Fruit fly (Drosophila melanogaster) whole organism, embryonic: Measurements from ENCODE around the gene CG7367.

Experiments used
- Atf6 ChIP-seq: fragments of 200-800 bp; sonication (Bioruptor generic); IDR thresholded peaks from 2 replicates; pipeline ENCODE4 v1.3.6; 2022; ENCODE audit warnings: missing biosample characterization, missing genetic modification characterization
- CG10267 ChIP-seq: fragments of 200-800 bp; sonication (Bioruptor generic); optimal IDR thresholded peaks from 2 replicates; lab custom pipeline; 2018; ENCODE audit warnings: missing biosample characterization, mild to moderate bottlenecking, missing genetic modification characterization, moderate library complexity
- CG10321 ChIP-seq: fragments of 200-800 bp; sonication (Bioruptor generic); IDR thresholded peaks from 2 replicates; pipeline ENCODE4 v1.3.6; 2022; ENCODE audit warnings: missing biosample characterization, missing genetic modification characterization
- CG11456 ChIP-seq: fragments of 200-800 bp; sonication (Bioruptor generic); IDR thresholded peaks from 3 replicates; pipeline ENCODE4 v1.3.6; 2022; ENCODE audit warnings: missing biosample characterization, missing genetic modification characterization
- CG12155 ChIP-seq: fragments of 200-800 bp; sonication (Bioruptor generic); optimal IDR thresholded peaks from 3 replicates; lab custom pipeline; 2016; ENCODE audit warnings: missing biosample characterization, missing genetic modification characterization
- CG13287 ChIP-seq: fragments of 200-800 bp; sonication (Bioruptor generic); IDR thresholded peaks from 2 replicates; pipeline ENCODE4 v1.3.6; 2022; ENCODE audit warnings: missing biosample characterization, missing genetic modification characterization; ENCODE audit not compliant: partially characterized antibody
- CG14710 ChIP-seq: fragments of 200-800 bp; sonication (Bioruptor generic); optimal IDR thresholded peaks from 3 replicates; lab custom pipeline; 2019; ENCODE audit warnings: missing biosample characterization, mild to moderate bottlenecking, missing genetic modification characterization, moderate library complexity
- CG16779 ChIP-seq: fragments of 200-800 bp; sonication (Bioruptor generic); IDR thresholded peaks from 2 replicates; pipeline ENCODE4 v1.3.6; 2022; ENCODE audit warnings: missing biosample characterization, missing genetic modification characterization
- CG17186 ChIP-seq: fragments of 200-800 bp; sonication (Bioruptor generic); optimal IDR thresholded peaks from 3 replicates; lab custom pipeline; 2017; ENCODE audit warnings: missing biosample characterization, missing genetic modification reagents, missing genetic modification characterization
- CG30403 ChIP-seq: fragments of 200-800 bp; sonication (Bioruptor generic); optimal IDR thresholded peaks from 3 replicates; lab custom pipeline; 2016; ENCODE audit warnings: missing biosample characterization, missing genetic modification characterization
- CG3163 ChIP-seq: fragments of 200-800 bp; sonication (Bioruptor generic); optimal IDR thresholded peaks from 3 replicates; lab custom pipeline; 2016; ENCODE audit warnings: missing biosample characterization, missing genetic modification characterization
- CG33557 ChIP-seq: fragments of 200-800 bp; sonication (Bioruptor generic); optimal IDR thresholded peaks from 2 replicates; lab custom pipeline; 2019; ENCODE audit warnings: missing biosample characterization, mild to moderate bottlenecking, missing genetic modification characterization, moderate library complexity
- CG34224 ChIP-seq: fragments of 200-800 bp; sonication (Bioruptor generic); IDR thresholded peaks from 3 replicates; pipeline ENCODE4 v1.3.6; 2022; ENCODE audit warnings: missing biosample characterization, missing genetic modification characterization; ENCODE audit not compliant: partially characterized antibody
- CG4328 ChIP-seq: fragments of 200-800 bp; sonication (Bioruptor generic); optimal IDR thresholded peaks from 3 replicates; lab custom pipeline; 2017; ENCODE audit warnings: missing biosample characterization, missing genetic modification reagents, missing genetic modification characterization
- CG6272 ChIP-seq: fragments of 200-800 bp; sonication (Bioruptor generic); IDR thresholded peaks from 2 replicates; pipeline ENCODE4 v1.3.6; 2022; ENCODE audit warnings: missing biosample characterization, missing genetic modification characterization
- CG9876 ChIP-seq: fragments of 200-800 bp; sonication (Bioruptor generic); optimal IDR thresholded peaks from 2 replicates; lab custom pipeline; 2016; ENCODE audit warnings: missing biosample characterization, missing genetic modification characterization
- CG9932 ChIP-seq: fragments of 200-800 bp; sonication (Bioruptor generic); IDR thresholded peaks from 2 replicates; pipeline ENCODE4 v1.3.6; 2022; ENCODE audit warnings: missing biosample characterization, missing genetic modification characterization
- CkIIα-i1 ChIP-seq: fragments of 200-800 bp; sonication (Bioruptor generic); IDR thresholded peaks from 2 replicates; pipeline ENCODE4 v1.3.6; 2022; ENCODE audit warnings: missing biosample characterization, missing genetic modification characterization
- CrebB ChIP-seq: fragments of 200-800 bp; sonication (Bioruptor generic); optimal IDR thresholded peaks from 3 replicates; lab custom pipeline; 2018; ENCODE audit warnings: missing biosample characterization, mild to moderate bottlenecking, missing genetic modification characterization
- Dll ChIP-seq: fragments of 200-800 bp; sonication (Bioruptor generic); IDR thresholded peaks from 4 replicates; pipeline ENCODE4 v1.3.6; 2022; ENCODE audit warnings: missing biosample characterization, missing genetic modification characterization; ENCODE audit not compliant: partially characterized antibody
- Fer3 ChIP-seq: fragments of 200-800 bp; sonication (Bioruptor generic); optimal IDR thresholded peaks from 2 replicates; lab custom pipeline; 2018; ENCODE audit warnings: missing biosample characterization, mild to moderate bottlenecking, missing genetic modification characterization, moderate library complexity
- Gug ChIP-seq: fragments of 200-800 bp; sonication (Bioruptor generic); IDR thresholded peaks from 4 replicates; pipeline ENCODE4 v1.3.6; 2022; ENCODE audit warnings: missing biosample characterization, missing genetic modification characterization
- HLH4C ChIP-seq: fragments of 200-800 bp; sonication (Bioruptor generic); IDR thresholded peaks from 3 replicates; pipeline ENCODE4 v1.3.6; 2022; ENCODE audit warnings: missing biosample characterization, missing genetic modification characterization; ENCODE audit not compliant: partially characterized antibody
- Hsf ChIP-seq: fragments of 200-800 bp; sonication (Bioruptor generic); optimal IDR thresholded peaks from 3 replicates; lab custom pipeline; 2016; ENCODE audit warnings: missing biosample characterization, missing genetic modification characterization
- Lhr ChIP-seq: fragments of 200-800 bp; sonication (Bioruptor generic); optimal IDR thresholded peaks from 3 replicates; lab custom pipeline; 2017; ENCODE audit warnings: mild to moderate bottlenecking, missing biosample characterization, missing genetic modification reagents, missing genetic modification characterization
- Med ChIP-seq: fragments of 200-800 bp; sonication (Bioruptor generic); peaks from one replicate; lab custom pipeline; 2016; ENCODE audit warnings: missing biosample characterization, missing genetic modification characterization, mild to moderate bottlenecking, inconsistent platforms, moderate library complexity
- Nf-YC ChIP-seq: fragments of 200-800 bp; optimal IDR thresholded peaks from 3 replicates; lab custom pipeline; 2019; ENCODE audit warnings: missing biosample characterization, mild to moderate bottlenecking, missing genetic modification characterization, moderate library complexity
- Scr ChIP-seq: fragments of 200-800 bp; sonication (Bioruptor generic); IDR thresholded peaks from 2 replicates; pipeline ENCODE4 v1.3.6; 2022; ENCODE audit warnings: missing biosample characterization, missing genetic modification characterization; ENCODE audit not compliant: partially characterized antibody
- Sry-δ ChIP-seq: fragments of 200-800 bp; sonication (Bioruptor generic); optimal IDR thresholded peaks from 2 replicates; lab custom pipeline; 2016; ENCODE audit warnings: missing biosample characterization, missing genetic modification characterization
- TFAM ChIP-seq: fragments of 200-800 bp; sonication (Bioruptor generic); optimal IDR thresholded peaks from 2 replicates; lab custom pipeline; 2017; ENCODE audit warnings: missing biosample characterization, missing genetic modification characterization, inconsistent platforms
- amos ChIP-seq: fragments of 200-800 bp; sonication (Bioruptor generic); IDR thresholded peaks from 2 replicates; pipeline ENCODE4 v1.3.6; 2022; ENCODE audit warnings: missing biosample characterization, missing genetic modification characterization; ENCODE audit not compliant: partially characterized antibody
- bbx ChIP-seq: fragments of 200-800 bp; sonication (Bioruptor generic); IDR thresholded peaks from 2 replicates; pipeline ENCODE4 v1.3.6; 2022; ENCODE audit warnings: missing biosample characterization, missing genetic modification characterization; ENCODE audit not compliant: partially characterized antibody
- br ChIP-seq: fragments of >200 bp; optimal IDR thresholded peaks from 2 replicates; lab custom pipeline; 2017
- dm ChIP-seq: fragments of 200-800 bp; sonication (Bioruptor generic); optimal IDR thresholded peaks from 3 replicates; lab custom pipeline; 2016; ENCODE audit warnings: missing biosample characterization, missing genetic modification characterization
- en ChIP-seq: fragments of 200-800 bp; sonication (Bioruptor generic); optimal IDR thresholded peaks from 2 replicates; lab custom pipeline; 2016; ENCODE audit warnings: missing biosample characterization, missing genetic modification characterization
- fd102C ChIP-seq: fragments of 200-800 bp; sonication (Bioruptor generic); optimal IDR thresholded peaks from 2 replicates; lab custom pipeline; 2018; ENCODE audit warnings: missing biosample characterization, mild to moderate bottlenecking, missing genetic modification characterization, moderate library complexity
- gsb-n ChIP-seq: fragments of 200-800 bp; sonication (Bioruptor generic); optimal IDR thresholded peaks from 3 replicates; lab custom pipeline; 2018; ENCODE audit warnings: missing biosample characterization, mild to moderate bottlenecking, missing genetic modification characterization
- jigr1 ChIP-seq: fragments of 200-800 bp; sonication (Bioruptor generic); IDR thresholded peaks from 3 replicates; pipeline ENCODE4 v1.3.6; 2022; ENCODE audit warnings: missing biosample characterization, missing genetic modification characterization
- knrl ChIP-seq: fragments of 200-800 bp; sonication (Bioruptor generic); IDR thresholded peaks from 3 replicates; pipeline ENCODE4 v1.3.6; 2022; ENCODE audit warnings: missing biosample characterization, missing genetic modification characterization; ENCODE audit not compliant: partially characterized antibody
- prd ChIP-seq, 3 experiments: fragments of >200 bp in 2 of 3; fragments of 200-800 bp in 1 of 3; sonication (Bioruptor generic) in 1 of 3; optimal IDR thresholded peaks in 2 of 3; IDR thresholded peaks in 1 of 3; 2 replicates in 2 of 3; 3 replicates in 1 of 3; pipeline versions ENCODE4 v1.3.6 to Lab custom; 2017 to 2022; ENCODE audit warnings: missing biosample characterization in 1 of 3, missing genetic modification characterization in 1 of 3
- sens ChIP-seq: fragments of 200-800 bp; sonication (Bioruptor generic); peaks from one replicate; lab custom pipeline; 2016; ENCODE audit warnings: missing biosample characterization, missing genetic modification characterization
- sima ChIP-seq: fragments of 200-800 bp; sonication (Bioruptor generic); optimal IDR thresholded peaks from 2 replicates; lab custom pipeline; 2016; ENCODE audit warnings: missing biosample characterization, missing genetic modification characterization
- sna ChIP-seq: fragments of 200-800 bp; sonication (Bioruptor generic); IDR thresholded peaks from 2 replicates; pipeline ENCODE4 v1.3.6; 2022; ENCODE audit warnings: missing biosample characterization, missing genetic modification characterization; ENCODE audit not compliant: partially characterized antibody
- sr ChIP-seq: fragments of 200-800 bp; sonication (Bioruptor generic); IDR thresholded peaks from 3 replicates; pipeline ENCODE4 v1.3.6; 2022; ENCODE audit warnings: missing biosample characterization, missing genetic modification characterization
- stc ChIP-seq: fragments of 200-800 bp; sonication (Bioruptor generic); IDR thresholded peaks from 2 replicates; pipeline ENCODE4 v1.3.6; 2022; ENCODE audit warnings: missing biosample characterization, missing genetic modification characterization
- unc-4 ChIP-seq: fragments of 200-800 bp; sonication (Bioruptor generic); IDR thresholded peaks from 2 replicates; pipeline ENCODE4 v1.3.6; 2022; ENCODE audit warnings: missing biosample characterization, missing genetic modification characterization; ENCODE audit not compliant: partially characterized antibody
- zen2 ChIP-seq: fragments of 200-800 bp; sonication (Bioruptor generic); IDR thresholded peaks from 3 replicates; pipeline ENCODE4 v1.3.6; 2022; ENCODE audit warnings: missing biosample characterization, missing genetic modification characterization; ENCODE audit not compliant: partially characterized antibody

CG7367 gene

DNA sequence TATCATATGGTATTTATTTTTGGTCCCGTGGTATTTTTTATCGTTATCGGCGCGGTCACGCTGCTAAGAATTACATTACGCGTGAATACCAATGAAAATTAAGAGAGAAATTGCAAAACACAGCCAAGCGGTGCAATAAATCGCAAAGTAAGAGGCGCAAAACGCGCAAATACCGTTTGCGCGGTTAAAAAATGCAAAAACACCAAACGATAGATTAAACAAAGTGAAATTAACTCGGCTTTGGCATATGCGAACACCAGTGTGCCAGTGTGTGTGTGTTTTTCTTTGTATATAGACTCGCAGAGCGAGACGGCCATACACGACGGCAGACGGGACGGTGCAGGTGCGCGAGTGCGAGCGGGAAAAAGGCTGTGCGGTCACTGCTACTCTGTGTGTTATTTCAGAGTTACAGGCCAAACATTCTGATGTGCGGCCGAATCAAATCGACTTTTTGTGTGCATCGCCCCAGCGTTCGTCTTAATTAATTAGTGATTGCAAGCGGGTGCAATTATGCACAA lies 8.8 kb downstream of the CG7367 start, which contains the start of gene Cka (continued):
- TF ChIP-seq Nf-YC (tag; lab: Kevin White, UChicago) (peak; percentile 81), CG33557 (GFP tag; lab: Kevin White, UChicago) (peak; percentile 46), CG3163 (GFP tag; lab: Kevin White, UChicago) (no peak), CG14710 (tag; lab: Kevin White, UChicago) (peak; percentile 49), CkIIα-i1 (GFP tag; lab: Robert Waterston, UW) (no peak), en (GFP tag; lab: Kevin White, UChicago) (no peak), dm (peak; percentile 4), CG9876 (GFP tag; lab: Kevin White, UChicago) (no peak), CG6272 (GFP tag; lab: Robert Waterston, UW) (0 out of 2 replicates have a peak, but pooled peaks have one; percentile 12), CG16779 (GFP tag; lab: Robert Waterston, UW) (no peak), Lhr (GFP tag; lab: Kevin White, UChicago) (peak; percentile 30), gsb-n (peak; percentile 52)

- TF ChIP-seq CG4328 (no peak), CG12155 (peak; percentile 95), CG34224 (GFP tag; lab: Robert Waterston, UW) (0 out of 3 replicates have a peak, but pooled peaks have one; percentile 8), sr (GFP tag; lab: Robert Waterston, UW) (no peak), amos (GFP tag; lab: Robert Waterston, UW) (peak; percentile 43; the same call in 1 of the 2 replicates), CG13287 (GFP tag; lab: Robert Waterston, UW) (peak; percentile 40), Fer3 (tag; lab: Kevin White, UChicago) (no peak), zen2 (GFP tag; lab: Robert Waterston, UW) (no peak), unc-4 (peak; percentile 37), Med (GFP tag; lab: Kevin White, UChicago) (peak; percentile 62), Scr (GFP tag; lab: Robert Waterston, UW) (peak; percentile 59), Sry-δ (GFP tag; lab: Kevin White, UChicago) (peak; percentile 58), knrl (GFP tag; lab: Robert Waterston, UW) (peak; percentile 17; the same call in 1 of the 3 replicates), CrebB (tag; lab: Kevin White, UChicago) (no peak), CG9932 (GFP tag; lab: Robert Waterston, UW) (peak; percentile 15; the same call in 1 of the 2 replicates), bbx (0 out of 2 replicates have a peak, but pooled peaks have one; percentile 20), stc (peak; percentile 34; the same call in 1 of the 2 replicates), jigr1 (GFP tag; lab: Robert Waterston, UW) (no peak), Dll (GFP tag; lab: Robert Waterston, UW) (peak; percentile 28; the same call in 1 of the 4 replicates)
These were observed 9.5 kb downstream of the CG7367 start for dm6 chr2L:8030102-8030501.

DNA sequence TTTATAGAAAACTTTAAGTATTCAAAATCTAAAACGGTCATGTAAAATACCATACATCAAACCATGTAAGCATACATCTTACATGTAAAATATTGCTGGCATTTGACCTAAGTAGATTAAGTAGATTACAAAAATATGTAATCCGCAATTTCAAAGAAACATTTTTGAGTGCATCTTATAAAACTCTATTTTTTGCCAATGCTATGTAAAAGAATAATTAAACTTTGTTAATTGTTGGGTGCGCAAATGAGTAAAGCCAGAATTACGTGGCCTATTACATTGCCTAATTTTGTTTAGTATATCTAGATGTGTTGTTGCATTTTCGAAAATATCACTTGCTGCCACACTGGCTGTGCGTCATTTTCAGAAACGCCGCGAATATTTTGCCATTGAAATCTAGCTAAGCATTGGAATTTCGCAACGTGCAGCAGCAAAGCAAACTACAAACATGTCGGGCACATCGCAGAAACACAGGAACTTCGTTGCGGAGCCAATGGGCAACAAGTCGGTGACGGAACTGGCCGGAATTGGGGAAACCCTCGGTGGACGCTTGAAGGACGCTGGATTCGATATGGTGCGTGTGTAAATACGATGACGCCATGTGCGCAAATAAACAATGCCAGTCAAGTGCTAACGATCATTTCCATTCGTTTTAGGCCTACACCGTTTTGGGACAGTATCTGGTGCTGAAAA lies 10.3 kb downstream of the CG7367 start, which contains the start of gene baf:
Gene baf (plus strand): TSS at position 303 of the 693 bp plus-strand sequence.
- no peak for TF ChIP-seq Gug
- no peak for TF ChIP-seq br
- no peak for TF ChIP-seq CG30403 (GFP tag; lab: Kevin White, UChicago)
- peak; percentile 34 for TF ChIP-seq CG17186 (GFP tag; lab: Kevin White, UChicago)
- TF ChIP-seq fd102C: no peak
- no peak for TF ChIP-seq CG11456 (GFP tag; lab: Robert Waterston, UW)
- no peak for TF ChIP-seq HLH4C (GFP tag; lab: Robert Waterston, UW)
- no peak for TF ChIP-seq Atf6 (GFP tag; lab: Robert Waterston, UW)
- no peak for TF ChIP-seq CG10321 (GFP tag; lab: Robert Waterston, UW)
- peak; percentile 25 for TF ChIP-seq sens (GFP tag; lab: Kevin White, UChicago)
- no peak for TF ChIP-seq prd (optimal IDR thresholded peaks at IDR 0.05; lab: Kevin White, UChicago)
- no peak for TF ChIP-seq prd (GFP tag; IDR thresholded peaks at IDR 0.05; lab: Robert Waterston, UW)
- TF ChIP-seq CG10267 (tag; lab: Kevin White, UChicago): peak; percentile 26
- TF ChIP-seq sima: no peak
- no peak for TF ChIP-seq TFAM (GFP tag; lab: Kevin White, UChicago)
- no peak for TF ChIP-seq sna (GFP tag; lab: Robert Waterston, UW)
- no peak for TF ChIP-seq Hsf (GFP tag; lab: Kevin White, UChicago)
